Worm (Caenorhabditis elegans) whole organism, L4/young adult: ENCODE measurements around the gene VC5.2.

Source experiments
- W03F9.2 ChIP-seq: fragments of 150-350 bp; optimal IDR thresholded peaks from 2 replicates; lab custom pipeline; 2014; ENCODE audit warnings: missing biosample characterization, missing genetic modification characterization
- him-1 ChIP-seq: sonication (generic microtip); optimal IDR thresholded peaks from 2 replicates; lab custom pipeline; 2016; ENCODE audit warnings: missing genotype, missing genetic modification reagents, missing genetic modification characterization, missing compliant biosample characterization

- TF ChIP-seq W03F9.2 (tag; lab: Kevin White, UChicago) = peak; percentile 95
- TF ChIP-seq him-1 = no peak
Measured at ce11 chrV:7060396-7060795, 25.4 kb upstream of the VC5.2 start, which contains the start of the genes Y57E12AL.6 and Y57E12AL.1.
